Worm (Caenorhabditis elegans) whole organism, L4 larva: ENCODE results near the gene Y56A3A.41.

Source experiments
- attf-4 ChIP-seq: sonication (generic microtip); optimal IDR thresholded peaks from 3 replicates; lab custom pipeline; 2017; ENCODE audit warnings: missing biosample characterization, missing genetic modification characterization
- daf-16 ChIP-seq, 3 experiments: sonication (generic microtip); optimal IDR thresholded peaks; 2 replicates each; lab custom pipeline; 2016 to 2017; ENCODE audit warnings: missing genetic modification characterization in 3 of 3, missing genetic modification reagents in 3 of 3, mild to moderate bottlenecking in 2 of 3, missing compliant biosample characterization in 2 of 3, missing biosample characterization in 1 of 3, moderate library complexity in 1 of 3
- dmd-9 ChIP-seq: fragments of 200-800 bp; sonication (Bioruptor generic); IDR thresholded peaks from 2 replicates; pipeline ENCODE4 v1.3.6; 2022; ENCODE audit warnings: missing genetic modification reagents, missing genetic modification characterization, missing compliant biosample characterization
- fkh-10 ChIP-seq: fragments of 150-350 bp; optimal IDR thresholded peaks from 2 replicates; lab custom pipeline; 2014; ENCODE audit warnings: missing biosample characterization, missing genetic modification reagents, missing genetic modification characterization
- fos-1 ChIP-seq: fragments of 150-350 bp; optimal IDR thresholded peaks from 2 replicates; lab custom pipeline; 2014; ENCODE audit warnings: missing biosample characterization, missing genetic modification characterization
- lin-13 ChIP-seq: fragments of 150-350 bp; optimal IDR thresholded peaks from 2 replicates; lab custom pipeline; 2014; ENCODE audit warnings: missing biosample characterization, missing genetic modification reagents, missing genetic modification characterization
- lin-39 ChIP-seq: fragments of 150-350 bp; optimal IDR thresholded peaks from 2 replicates; lab custom pipeline; 2014; ENCODE audit warnings: missing biosample characterization, missing genetic modification reagents, missing genetic modification characterization
- lir-3 ChIP-seq: sonication (generic microtip); optimal IDR thresholded peaks from 2 replicates; lab custom pipeline; 2016; ENCODE audit warnings: mild to moderate bottlenecking, missing genetic modification characterization, missing compliant biosample characterization
- lsy-2 ChIP-seq, 2 experiments: fragments of 150-350 bp in 1 of 2; sonication (generic microtip) in 1 of 2; optimal IDR thresholded peaks; 2 replicates each; lab custom pipeline; 2014 to 2017; ENCODE audit warnings: missing biosample characterization in 2 of 2, missing genetic modification characterization in 2 of 2
- mdl-1 ChIP-seq, 2 experiments: fragments of 150-350 bp in 1 of 2; sonication (generic microtip) in 1 of 2; optimal IDR thresholded peaks; 2 replicates each; lab custom pipeline; 2014 to 2017; ENCODE audit warnings: missing biosample characterization in 2 of 2, missing genetic modification characterization in 2 of 2
- nhr-25 ChIP-seq: sonication (generic microtip); optimal IDR thresholded peaks from 2 replicates; lab custom pipeline; 2017; ENCODE audit warnings: missing genetic modification characterization, mild to moderate bottlenecking, missing compliant biosample characterization, antibody characterized with exemption, moderate library complexity, borderline replicate concordance; ENCODE audit not compliant: insufficient read depth
- spr-3 ChIP-seq: fragments of 200-800 bp; sonication (Bioruptor generic); optimal IDR thresholded peaks from 2 replicates; lab custom pipeline; 2018; ENCODE audit warnings: mild to moderate bottlenecking, missing genetic modification characterization, missing compliant biosample characterization
- unc-39 ChIP-seq: sonication (generic microtip); optimal IDR thresholded peaks from 2 replicates; lab custom pipeline; 2017; ENCODE audit warnings: missing biosample characterization, missing genetic modification characterization

DNA sequence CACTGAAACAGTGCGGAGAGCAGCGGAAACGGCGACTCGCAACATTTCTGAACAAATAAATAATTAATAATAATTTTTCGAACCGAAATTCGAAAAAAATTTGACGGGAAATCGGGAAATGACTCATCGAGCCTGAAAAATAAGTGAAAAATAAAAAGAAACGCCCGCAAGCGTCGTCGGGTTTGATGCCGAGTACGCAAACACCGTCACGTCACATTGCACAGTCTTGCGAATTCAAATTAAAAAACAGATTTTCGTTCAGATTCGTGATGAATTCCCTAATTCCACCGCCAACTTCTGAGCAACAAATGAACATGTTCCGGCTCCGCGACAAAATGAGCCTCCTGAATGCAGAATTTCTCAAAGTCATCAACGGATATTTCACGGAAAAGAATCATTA, 22.8 kb upstream of the Y56A3A.41 start, which contains the start of the genes ndab-1 and npp-16:
- no peak for TF ChIP-seq lin-39 (tag; lab: Kevin White, UChicago)
- TF ChIP-seq fkh-10 (GFP tag; lab: Kevin White, UChicago): no peak
- no peak for TF ChIP-seq dmd-9 (GFP tag; lab: Robert Waterston, UW)
- peak in 1 of 2 experiments; percentile 43 for TF ChIP-seq lsy-2 (tag; optimal IDR thresholded peaks at IDR 0.05; lab: Kevin White, UChicago)
- TF ChIP-seq fos-1 (tag; lab: Kevin White, UChicago): no peak
- no peak for TF ChIP-seq daf-16 (GFP tag; optimal IDR thresholded peaks at IDR 0.05; lab: Kevin White, UChicago)
- TF ChIP-seq daf-16 (tag; optimal IDR thresholded peaks at IDR 0.05; lab: Kevin White, UChicago): no peak
- no peak for TF ChIP-seq mdl-1 (tag; optimal IDR thresholded peaks at IDR 0.05; lab: Kevin White, UChicago)
- TF ChIP-seq attf-4: no peak
- no peak for TF ChIP-seq spr-3 (GFP tag; lab: Kevin White, UChicago)
- TF ChIP-seq unc-39: no peak
- no peak for TF ChIP-seq lin-13 (GFP tag; lab: Kevin White, UChicago)
- no peak for TF ChIP-seq nhr-25 (tag; lab: Kevin White, UChicago)
- TF ChIP-seq lir-3 (tag; lab: Kevin White, UChicago): no peak
